Fruit fly (Drosophila melanogaster): ENCODE data around the gene dls.
A peak's percentile ranks its signal among the peaks of the same experiment; 100 is the strongest.

DNA sequence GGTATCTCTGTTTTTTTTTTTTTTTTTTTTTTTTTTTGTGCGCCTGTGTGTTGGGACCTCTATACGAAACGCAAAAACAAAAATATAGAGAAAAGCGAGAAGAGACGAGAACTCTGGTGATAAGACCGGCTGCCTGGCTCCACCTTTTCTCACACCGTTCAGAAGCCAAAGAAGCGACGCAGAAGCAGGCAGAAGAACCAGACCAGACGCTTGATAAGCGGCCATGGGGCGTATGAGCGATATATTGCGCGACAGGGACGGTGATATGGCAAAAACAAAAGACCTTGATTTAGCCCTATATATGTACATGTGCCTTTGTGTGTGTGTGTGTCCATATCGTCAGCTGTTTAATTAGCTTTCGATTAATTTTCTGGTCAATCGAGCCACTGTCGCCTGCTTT is 40.0 kb upstream of the dls start:
- TF ChIP-seq Hnf4 (GFP tag; optimal IDR thresholded peaks at IDR 0.05) (peak; percentile 9), N (GFP tag; optimal IDR thresholded peaks at IDR 0.05) (no peak), psq (GFP tag; optimal IDR thresholded peaks at IDR 0.05) (peak; percentile 55), usp (GFP tag; optimal IDR thresholded peaks at IDR 0.05) (no peak), CG9705 (GFP tag; optimal IDR thresholded peaks at IDR 0.05) (no peak), CG32264 (GFP tag; optimal IDR thresholded peaks at IDR 0.05) (no peak), Dfd (GFP tag; optimal IDR thresholded peaks at IDR 0.05) (no peak), lola (GFP tag; optimal IDR thresholded peaks at IDR 0.05) (no peak)

All from whole organism, wandering third instar larva.